Worm (Caenorhabditis elegans) whole organism, L4 larva: Measurements from ENCODE around the gene ZC155.2.

ENCODE experiments used
- F44E2.7 ChIP-seq: fragments of 200-800 bp; sonication (Bioruptor generic); IDR thresholded peaks from 2 replicates; pipeline ENCODE4 v2.1.2; 2022; ENCODE audit warnings: missing genetic modification characterization, missing compliant biosample characterization
- ZK546.5 ChIP-seq, 2 experiments: sonication (generic microtip); optimal IDR thresholded peaks; 2 replicates each; lab custom pipeline; 2017; ENCODE audit warnings: missing biosample characterization in 2 of 2, missing genetic modification characterization in 2 of 2
- fkh-10 ChIP-seq: fragments of 150-350 bp; optimal IDR thresholded peaks from 2 replicates; lab custom pipeline; 2014; ENCODE audit warnings: missing biosample characterization, missing genetic modification reagents, missing genetic modification characterization
- jun-1 ChIP-seq: fragments of 150-350 bp; optimal IDR thresholded peaks from 2 replicates; lab custom pipeline; 2014; ENCODE audit warnings: missing biosample characterization, missing genetic modification reagents, missing genetic modification characterization
- lir-3 ChIP-seq: sonication (generic microtip); optimal IDR thresholded peaks from 2 replicates; lab custom pipeline; 2016; ENCODE audit warnings: mild to moderate bottlenecking, missing genetic modification characterization, missing compliant biosample characterization
- madf-5 ChIP-seq, 2 experiments: fragments of 200-800 bp; sonication (Bioruptor generic); IDR thresholded peaks; 2 replicates each; pipeline ENCODE4 v1.3.6; 2022; ENCODE audit warnings: missing compliant biosample characterization in 2 of 2, missing genetic modification characterization in 2 of 2
- nhr-11 ChIP-seq: fragments of 150-350 bp; optimal IDR thresholded peaks from 2 replicates; lab custom pipeline; 2014; ENCODE audit warnings: missing biosample characterization, missing genetic modification characterization
- nhr-237 ChIP-seq: sonication (generic microtip); optimal IDR thresholded peaks from 2 replicates; lab custom pipeline; 2017; ENCODE audit warnings: missing biosample characterization, missing genetic modification characterization
- nhr-76 ChIP-seq: fragments of 150-350 bp; optimal IDR thresholded peaks from 2 replicates; lab custom pipeline; 2014; ENCODE audit warnings: missing biosample characterization, missing genetic modification characterization
- pha-4 ChIP-seq, 2 experiments: fragments of 150-350 bp in 1 of 2; fragments of 200-800 bp in 1 of 2; sonication (Bioruptor generic) in 1 of 2; IDR thresholded peaks in 1 of 2; optimal IDR thresholded peaks in 1 of 2; 2 replicates each; pipeline versions ENCODE4 v1.3.6 to Lab custom; 2014 to 2022; ENCODE audit warnings: missing genetic modification characterization in 2 of 2, missing genetic modification reagents in 2 of 2, missing biosample characterization in 1 of 2, missing compliant biosample characterization in 1 of 2
- unc-39 ChIP-seq: sonication (generic microtip); optimal IDR thresholded peaks from 2 replicates; lab custom pipeline; 2017; ENCODE audit warnings: missing biosample characterization, missing genetic modification characterization
- unc-62 ChIP-seq, 3 experiments: fragments of 150-350 bp in 1 of 3; sonication (generic microtip); optimal IDR thresholded peaks in 2 of 3; peaks in 1 of 3; 1 replicate in 1 of 3; 2 replicates in 2 of 3; lab custom pipeline; 2014 to 2017; ENCODE audit warnings: missing biosample characterization in 3 of 3, missing genetic modification characterization in 3 of 3, missing genetic modification reagents in 3 of 3, missing genotype in 1 of 3

ce11 chrIII:5208992-5209391 is 9.8 kb upstream of the ZC155.2 start, which contains the start of gene syx-16:
- TF ChIP-seq unc-39 (no peak), nhr-76 (tag; lab: Kevin White, UChicago) (no peak), jun-1 (tag; lab: Kevin White, UChicago) (no peak), lir-3 (no peak), F44E2.7 (GFP tag; lab: Robert Waterston, UW) (no peak), madf-5 (GFP tag; IDR thresholded peaks at IDR 0.05; lab: Robert Waterston, UW) (no peak), fkh-10 (GFP tag; lab: Kevin White, UChicago) (no peak), ZK546.5 (tag; optimal IDR thresholded peaks at IDR 0.05; lab: Kevin White, UChicago) (no peak), unc-62 (GFP tag; optimal IDR thresholded peaks at IDR 0.05 in 1 of 2; lab: Kevin White, UChicago) (no peak), unc-62 (tag; optimal IDR thresholded peaks at IDR 0.05; lab: Kevin White, UChicago) (no peak), nhr-11 (no peak), nhr-237 (no peak), pha-4 (GFP tag; IDR thresholded peaks at IDR 0.05; lab: Robert Waterston, UW) (no peak), pha-4 (tag; optimal IDR thresholded peaks at IDR 0.05; lab: Kevin White, UChicago) (no peak)
